Worm (Caenorhabditis elegans) whole organism, young adult: ENCODE measurements around the gene srx-116.

ENCODE experiments used
- F23B12.7 ChIP-seq: sonication (generic microtip); optimal IDR thresholded peaks from 2 replicates; lab custom pipeline; 2017; ENCODE audit warnings: missing genetic modification characterization, mild to moderate bottlenecking, missing compliant biosample characterization, antibody characterized with exemption, moderate library complexity; ENCODE audit not compliant: insufficient read depth
- F33H1.4 ChIP-seq: fragments of 200-800 bp; sonication (Bioruptor generic); IDR thresholded peaks from 2 replicates; pipeline ENCODE4 v1.3.6; 2022; ENCODE audit warnings: missing genetic modification reagents, missing genetic modification characterization, missing compliant biosample characterization
- F57C9.4 ChIP-seq: sonication (generic microtip); optimal IDR thresholded peaks from 2 replicates; lab custom pipeline; 2017; ENCODE audit warnings: mild to moderate bottlenecking, missing genetic modification characterization, missing compliant biosample characterization
- K11D2.4 ChIP-seq: fragments of 200-800 bp; sonication (Bioruptor generic); IDR thresholded peaks from 2 replicates; pipeline ENCODE4 v1.3.6; 2022; ENCODE audit warnings: missing genetic modification reagents, missing genetic modification characterization, missing compliant biosample characterization
- Y56A3A.18 ChIP-seq: fragments of 200-800 bp; sonication (Bioruptor generic); IDR thresholded peaks from 2 replicates; pipeline ENCODE4 v1.3.6; 2022; ENCODE audit warnings: missing genetic modification reagents, missing genetic modification characterization, missing compliant biosample characterization
- Y67H2A.10 ChIP-seq: fragments of 200-800 bp; sonication (Bioruptor generic); conservative IDR thresholded peaks from 2 replicates; pipeline ENCODE4 v1.3.6; 2022; ENCODE audit warnings: missing genetic modification reagents, missing genetic modification characterization, missing compliant biosample characterization
- akir-1 ChIP-seq: fragments of 200-800 bp; sonication (Bioruptor generic); optimal IDR thresholded peaks from 2 replicates; lab custom pipeline; 2018; ENCODE audit warnings: mild to moderate bottlenecking, missing genetic modification characterization, moderate library complexity, missing compliant biosample characterization
- ama-1 ChIP-seq, 3 experiments: fragments of 150-350 bp in 1 of 3; sonication (generic microtip) in 2 of 3; optimal IDR thresholded peaks; 2 replicates each; lab custom pipeline; 2014 to 2018; ENCODE audit warnings: missing biosample characterization in 2 of 3, missing genetic modification characterization in 2 of 3, missing genetic modification reagents in 2 of 3
- attf-5 ChIP-seq: fragments of 200-800 bp; sonication (Bioruptor generic); optimal IDR thresholded peaks from 2 replicates; lab custom pipeline; 2018; ENCODE audit warnings: mild to moderate bottlenecking, missing genetic modification characterization, missing compliant biosample characterization
- attf-6 ChIP-seq: fragments of 200-800 bp; sonication (Bioruptor generic); IDR thresholded peaks from 2 replicates; pipeline ENCODE4 v1.3.6; 2022; ENCODE audit warnings: missing genetic modification reagents, missing genetic modification characterization, missing compliant biosample characterization
- bed-1 ChIP-seq: fragments of 200-800 bp; sonication (Bioruptor generic); IDR thresholded peaks from 2 replicates; pipeline ENCODE4 v1.3.6; 2022; ENCODE audit warnings: missing genetic modification reagents, missing genetic modification characterization, missing compliant biosample characterization
- ccch-3 ChIP-seq: fragments of 200-800 bp; sonication (Bioruptor generic); optimal IDR thresholded peaks from 2 replicates; lab custom pipeline; 2018; ENCODE audit warnings: mild to moderate bottlenecking, missing genetic modification characterization, missing compliant biosample characterization
- ceh-100 ChIP-seq: fragments of 200-800 bp; sonication (Bioruptor generic); IDR thresholded peaks from 2 replicates; pipeline ENCODE4 v1.3.6; 2022; ENCODE audit warnings: missing genetic modification reagents, missing genetic modification characterization, missing compliant biosample characterization
- ceh-79 ChIP-seq: sonication (generic microtip); optimal IDR thresholded peaks from 2 replicates; lab custom pipeline; 2017; ENCODE audit warnings: mild to moderate bottlenecking, missing genetic modification characterization, missing compliant biosample characterization
- chd-7 ChIP-seq: sonication (generic microtip); optimal IDR thresholded peaks from 2 replicates; lab custom pipeline; 2016; ENCODE audit warnings: mild to moderate bottlenecking, missing genetic modification characterization, moderate library complexity, missing compliant biosample characterization
- die-1 ChIP-seq: sonication (generic microtip); optimal IDR thresholded peaks from 2 replicates; lab custom pipeline; 2016; ENCODE audit warnings: missing genotype, mild to moderate bottlenecking, missing genetic modification characterization, missing compliant biosample characterization
- dox-1 ChIP-seq: fragments of 200-800 bp; sonication (Bioruptor generic); IDR thresholded peaks from 2 replicates; pipeline ENCODE4 v1.3.6; 2022; ENCODE audit warnings: missing genetic modification reagents, missing genetic modification characterization, missing compliant biosample characterization
- dpff-1 ChIP-seq: sonication (generic microtip); optimal IDR thresholded peaks from 2 replicates; lab custom pipeline; 2017; ENCODE audit warnings: mild to moderate bottlenecking, missing genetic modification characterization, missing compliant biosample characterization
- efl-1 ChIP-seq: fragments of 150-350 bp; optimal IDR thresholded peaks from 2 replicates; lab custom pipeline; 2014; ENCODE audit warnings: missing biosample characterization, missing genetic modification reagents, missing genetic modification characterization
- lin-35 ChIP-seq, 3 experiments: fragments of 150-350 bp in 2 of 3; sonication (generic microtip) in 1 of 3; optimal IDR thresholded peaks; 2 replicates each; lab custom pipeline; 2014 to 2018; ENCODE audit warnings: missing biosample characterization in 3 of 3, missing genetic modification characterization in 3 of 3, missing genetic modification reagents in 3 of 3
- lin-54 ChIP-seq: fragments of 200-800 bp; sonication (Bioruptor generic); optimal IDR thresholded peaks from 2 replicates; lab custom pipeline; 2018; ENCODE audit warnings: mild to moderate bottlenecking, missing genetic modification characterization, missing compliant biosample characterization
- lir-1 ChIP-seq: fragments of 200-800 bp; sonication (Bioruptor generic); conservative IDR thresholded peaks from 2 replicates; pipeline ENCODE4 v1.3.6; 2022; ENCODE audit warnings: missing genetic modification reagents, missing genetic modification characterization, missing compliant biosample characterization
- madf-10 ChIP-seq: sonication (generic microtip); optimal IDR thresholded peaks from 2 replicates; lab custom pipeline; 2016; ENCODE audit warnings: mild to moderate bottlenecking, missing genetic modification characterization, missing compliant biosample characterization
- nfyb-1 ChIP-seq: fragments of 200-800 bp; sonication (Bioruptor generic); IDR thresholded peaks from 2 replicates; pipeline ENCODE4 v1.3.6; 2022; ENCODE audit warnings: missing genetic modification reagents, missing genetic modification characterization, missing compliant biosample characterization
- nhr-80 ChIP-seq: sonication (generic microtip); optimal IDR thresholded peaks from 2 replicates; lab custom pipeline; 2016; ENCODE audit warnings: missing genetic modification characterization, missing compliant biosample characterization
- pbrm-1 ChIP-seq: fragments of 200-800 bp; sonication (Bioruptor generic); IDR thresholded peaks from 2 replicates; pipeline ENCODE4 v1.3.6; 2022; ENCODE audit warnings: missing genetic modification reagents, missing genetic modification characterization, missing compliant biosample characterization
- pha-4 ChIP-seq: fragments of 150-350 bp; sonication (generic microtip); optimal IDR thresholded peaks from 2 replicates; lab custom pipeline; 2014; ENCODE audit warnings: missing biosample characterization, missing genetic modification reagents, missing genetic modification characterization
- rcor-1 ChIP-seq: fragments of 200-800 bp; sonication (Bioruptor generic); IDR thresholded peaks from 2 replicates; pipeline ENCODE4 v1.3.6; 2022; ENCODE audit warnings: missing genetic modification reagents, missing genetic modification characterization, missing compliant biosample characterization
- rpc-1 ChIP-seq, 2 experiments: fragments of 150-350 bp in 1 of 2; sonication (generic microtip) in 1 of 2; optimal IDR thresholded peaks; 2 replicates each; lab custom pipeline; 2014 to 2018; ENCODE audit warnings: missing biosample characterization in 1 of 2, missing genetic modification characterization in 1 of 2, missing genetic modification reagents in 1 of 2, missing genotype in 1 of 2
- sea-2 ChIP-seq: fragments of 200-800 bp; sonication (Bioruptor generic); IDR thresholded peaks from 2 replicates; pipeline ENCODE4 v1.3.6; 2022; ENCODE audit warnings: missing genetic modification characterization, missing compliant biosample characterization
- snpc-1.1 ChIP-seq: sonication (generic microtip); optimal IDR thresholded peaks from 2 replicates; lab custom pipeline; 2017; ENCODE audit warnings: missing genetic modification characterization, mild to moderate bottlenecking, missing compliant biosample characterization, antibody characterized with exemption, moderate library complexity, missing genotype, missing genetic modification reagents; ENCODE audit not compliant: insufficient read depth
- somi-1 ChIP-seq: fragments of 200-800 bp; sonication (Bioruptor generic); optimal IDR thresholded peaks from 2 replicates; lab custom pipeline; 2018; ENCODE audit warnings: mild to moderate bottlenecking, missing genetic modification characterization, missing compliant biosample characterization
- tlf-1 ChIP-seq: fragments of 200-800 bp; sonication (Bioruptor generic); optimal IDR thresholded peaks from 2 replicates; lab custom pipeline; 2018; ENCODE audit warnings: mild to moderate bottlenecking, missing genetic modification characterization, missing compliant biosample characterization
- ztf-28 ChIP-seq: fragments of 200-800 bp; sonication (Bioruptor generic); IDR thresholded peaks from 2 replicates; pipeline ENCODE4 v1.3.6; 2022; ENCODE audit warnings: missing genetic modification reagents, missing genetic modification characterization, missing compliant biosample characterization

Gene srx-116

ce11 chrV:12634050-12634449, 36.7 kb upstream of the srx-116 start:
- TF ChIP-seq attf-6 (GFP tag; lab: Robert Waterston, UW) (no peak), F57C9.4 (no peak), ceh-100 (no peak), rpc-1 (optimal IDR thresholded peaks at IDR 0.05; lab: Kevin White, UChicago) (no peak), rpc-1 (tag; optimal IDR thresholded peaks at IDR 0.05; lab: Kevin White, UChicago) (no peak), lin-54 (GFP tag; lab: Kevin White, UChicago) (no peak), rcor-1 (GFP tag; lab: Robert Waterston, UW) (no peak), dpff-1 (tag; lab: Kevin White, UChicago) (no peak), dox-1 (GFP tag; lab: Robert Waterston, UW) (no peak), Y67H2A.10 (GFP tag; lab: Robert Waterston, UW) (no peak), lin-35 (GFP tag; optimal IDR thresholded peaks at IDR 0.05; lab: Kevin White, UChicago) (no peak), nfyb-1 (GFP tag; lab: Robert Waterston, UW) (no peak)

ce11 chrV:12634746-12635145, 36.0 kb upstream of the srx-116 start:
- TF ChIP-seq pha-4 (tag; lab: Kevin White, UChicago), result no peak
- no peak for TF ChIP-seq dox-1 (GFP tag; lab: Robert Waterston, UW)
- no peak for TF ChIP-seq madf-10 (tag; lab: Kevin White, UChicago)
- no peak for TF ChIP-seq ceh-79 (tag; lab: Kevin White, UChicago)
- TF ChIP-seq pbrm-1 (GFP tag; lab: Robert Waterston, UW), result no peak
- TF ChIP-seq F23B12.7 (tag; lab: Kevin White, UChicago), result no peak
- no peak for TF ChIP-seq chd-7 (tag; lab: Kevin White, UChicago)
- TF ChIP-seq ztf-28 (GFP tag; lab: Robert Waterston, UW), result no peak
- no peak for TF ChIP-seq ccch-3 (GFP tag; lab: Kevin White, UChicago)
- TF ChIP-seq bed-1 (GFP tag; lab: Robert Waterston, UW), result no peak
- no peak for TF ChIP-seq F33H1.4 (GFP tag; lab: Robert Waterston, UW)
- TF ChIP-seq snpc-1.1 (tag; lab: Kevin White, UChicago), result no peak
- TF ChIP-seq akir-1 (GFP tag; lab: Kevin White, UChicago), result no peak

ce11 chrV:12635218-12635617, 35.5 kb upstream of the srx-116 start:
- TF ChIP-seq attf-5 (no peak), somi-1 (GFP tag; lab: Kevin White, UChicago) (peak; percentile 17), Y56A3A.18 (GFP tag; lab: Robert Waterston, UW) (no peak), nhr-80 (tag; lab: Kevin White, UChicago) (peak; percentile 13)

- no peak for TF ChIP-seq chd-7 (tag; lab: Kevin White, UChicago)
- no peak for TF ChIP-seq akir-1 (GFP tag; lab: Kevin White, UChicago)
- no peak for TF ChIP-seq efl-1
- TF ChIP-seq ama-1 (optimal IDR thresholded peaks at IDR 0.05; lab: Kevin White, UChicago), result no peak
- TF ChIP-seq ama-1 (GFP tag; optimal IDR thresholded peaks at IDR 0.05; lab: Kevin White, UChicago), result no peak
- TF ChIP-seq K11D2.4 (GFP tag; lab: Robert Waterston, UW), result no peak
- no peak for TF ChIP-seq tlf-1 (GFP tag; lab: Kevin White, UChicago)
- TF ChIP-seq lir-1, result no peak
- no peak for TF ChIP-seq die-1 (tag; lab: Kevin White, UChicago)
- TF ChIP-seq sea-2 (GFP tag; lab: Robert Waterston, UW), result no peak
- no peak for TF ChIP-seq pbrm-1 (GFP tag; lab: Robert Waterston, UW)
Measured at ce11 chrV:12636248-12636647, 34.5 kb upstream of the srx-116 start.
